Worm (Caenorhabditis elegans) whole organism, late embryonic: Measurements from ENCODE around the gene abu-10.

Source experiments
- K02D7.2 ChIP-seq: sonication (generic microtip); optimal IDR thresholded peaks from 2 replicates; lab custom pipeline; 2017; ENCODE audit warnings: mild to moderate bottlenecking, missing genetic modification characterization, missing compliant biosample characterization
- ceh-19 ChIP-seq: fragments of 200-800 bp; sonication (Bioruptor generic); optimal IDR thresholded peaks from 2 replicates; lab custom pipeline; 2018; ENCODE audit warnings: mild to moderate bottlenecking, missing genetic modification characterization, missing compliant biosample characterization
- fkh-10 ChIP-seq: fragments of 150-350 bp; optimal IDR thresholded peaks from 2 replicates; lab custom pipeline; 2014; ENCODE audit warnings: missing biosample characterization, missing genetic modification reagents, missing genetic modification characterization
- nfya-1 ChIP-seq: sonication (generic microtip); optimal IDR thresholded peaks from 2 replicates; lab custom pipeline; 2017; ENCODE audit warnings: missing genetic modification characterization, mild to moderate bottlenecking, missing compliant biosample characterization, antibody characterized with exemption, moderate library complexity
- pha-4 ChIP-seq: fragments of 150-350 bp; optimal IDR thresholded peaks from 2 replicates; lab custom pipeline; 2018; ENCODE audit warnings: missing biosample characterization, missing genetic modification reagents, missing genetic modification characterization
- syd-9 ChIP-seq: sonication (generic microtip); optimal IDR thresholded peaks from 2 replicates; lab custom pipeline; 2016; ENCODE audit warnings: mild to moderate bottlenecking, missing genetic modification characterization, moderate library complexity, missing compliant biosample characterization
- tbx-2 ChIP-seq: sonication (generic microtip); optimal IDR thresholded peaks from 2 replicates; lab custom pipeline; 2016; ENCODE audit warnings: missing genetic modification characterization, missing compliant biosample characterization
- unc-86 ChIP-seq: sonication (generic microtip); optimal IDR thresholded peaks from 2 replicates; lab custom pipeline; 2016; ENCODE audit warnings: missing genetic modification characterization, missing compliant biosample characterization

DNA sequence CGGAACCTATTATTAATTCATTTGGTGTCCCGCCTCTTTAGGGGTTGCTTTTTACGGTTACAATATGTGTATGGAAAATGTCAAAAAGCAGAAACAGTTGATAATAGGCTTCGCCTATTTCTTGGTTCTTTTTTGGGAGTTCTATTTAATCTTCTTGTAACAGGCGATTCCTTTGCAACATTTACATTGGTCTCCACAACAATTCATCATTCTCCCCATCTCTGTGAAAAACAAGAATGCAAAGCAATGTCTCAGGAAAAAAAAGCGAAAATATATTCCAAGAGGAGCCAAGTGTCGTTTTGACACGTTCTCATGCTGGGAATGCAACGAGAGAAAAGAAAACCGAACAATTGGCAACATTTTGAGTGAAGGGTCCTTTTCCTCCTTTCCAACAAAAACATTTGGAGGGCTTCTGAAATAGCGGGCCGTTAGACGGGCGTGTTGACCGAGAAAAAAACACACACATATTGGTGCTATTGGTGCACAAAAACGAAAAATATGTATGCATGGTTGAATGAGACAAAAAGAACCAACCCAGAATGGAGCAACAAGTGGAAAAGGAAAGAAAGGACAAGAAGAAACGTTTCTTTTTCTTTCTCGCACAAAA lies 30.7 kb downstream of the abu-10 start:
- TF ChIP-seq nfya-1 (no peak), pha-4 (no peak), syd-9 (tag; lab: Kevin White, UChicago) (no peak), fkh-10 (GFP tag; lab: Kevin White, UChicago) (no peak), K02D7.2 (tag; lab: Kevin White, UChicago) (no peak), unc-86 (no peak), tbx-2 (tag; lab: Kevin White, UChicago) (no peak), ceh-19 (GFP tag; lab: Kevin White, UChicago) (no peak)
